Worm (Caenorhabditis elegans) whole organism, L4 larva: Measurements from ENCODE around the gene C31C9.6.

Experiments
- F26F4.8 ChIP-seq: fragments of 200-800 bp; sonication (Bioruptor generic); conservative IDR thresholded peaks from 2 replicates; pipeline ENCODE4 v1.3.6; 2022; ENCODE audit warnings: missing genetic modification characterization, missing compliant biosample characterization
- F49E8.2 ChIP-seq: sonication (generic microtip); optimal IDR thresholded peaks from 2 replicates; lab custom pipeline; 2016; ENCODE audit warnings: missing compliant biosample characterization, mild to moderate bottlenecking, missing genetic modification characterization, borderline replicate concordance
- R02D3.7 ChIP-seq: fragments of 150-350 bp; sonication (generic microtip); optimal IDR thresholded peaks from 3 replicates; lab custom pipeline; 2014; ENCODE audit warnings: missing biosample characterization, missing genetic modification characterization
- T20F7.1 ChIP-seq: fragments of 200-800 bp; sonication (Bioruptor generic); optimal IDR thresholded peaks from 2 replicates; lab custom pipeline; 2018; ENCODE audit warnings: mild to moderate bottlenecking, missing genetic modification characterization, missing compliant biosample characterization
- T26A8.4 ChIP-seq: fragments of 200-800 bp; sonication (Bioruptor generic); IDR thresholded peaks from 2 replicates; pipeline ENCODE4 v1.3.6; 2022; ENCODE audit warnings: missing genetic modification characterization, missing compliant biosample characterization
- Y105C5A.15 ChIP-seq: fragments of 200-800 bp; sonication (Bioruptor generic); IDR thresholded peaks from 2 replicates; pipeline ENCODE4 v1.3.6; 2022; ENCODE audit warnings: missing genetic modification characterization, missing compliant biosample characterization
- Y5F2A.4 ChIP-seq: fragments of 200-800 bp; sonication (Bioruptor generic); optimal IDR thresholded peaks from 2 replicates; lab custom pipeline; 2018; ENCODE audit warnings: mild to moderate bottlenecking, missing genetic modification characterization, missing compliant biosample characterization
- aha-1 ChIP-seq: fragments of 150-350 bp; peaks from one replicate; lab custom pipeline; 2014; ENCODE audit warnings: missing biosample characterization, missing genetic modification characterization
- ceh-28 ChIP-seq: fragments of 150-350 bp; optimal IDR thresholded peaks from 2 replicates; lab custom pipeline; 2014; ENCODE audit warnings: missing biosample characterization, missing genetic modification reagents, missing genetic modification characterization
- cey-2 ChIP-seq: sonication (generic microtip); optimal IDR thresholded peaks from 3 replicates; lab custom pipeline; 2017; ENCODE audit warnings: missing genetic modification characterization, mild to moderate bottlenecking, missing compliant biosample characterization, antibody characterized with exemption, borderline replicate concordance; ENCODE audit not compliant: insufficient read depth
- ctbp-1 ChIP-seq: fragments of 200-800 bp; sonication (Bioruptor generic); IDR thresholded peaks from 2 replicates; pipeline ENCODE4 v1.3.6; 2022; ENCODE audit warnings: missing genetic modification reagents, missing genetic modification characterization, missing compliant biosample characterization
- daf-16 ChIP-seq, 3 experiments: sonication (generic microtip); optimal IDR thresholded peaks; 2 replicates each; lab custom pipeline; 2016 to 2017; ENCODE audit warnings: missing genetic modification characterization in 3 of 3, missing genetic modification reagents in 3 of 3, mild to moderate bottlenecking in 2 of 3, missing compliant biosample characterization in 2 of 3, missing biosample characterization in 1 of 3, moderate library complexity in 1 of 3
- dmd-6 ChIP-seq: fragments of 200-800 bp; sonication (Bioruptor generic); IDR thresholded peaks from 2 replicates; pipeline ENCODE4 v1.3.6; 2022; ENCODE audit warnings: missing genetic modification reagents, missing genetic modification characterization, missing compliant biosample characterization
- dpl-1 ChIP-seq: fragments of 150-350 bp; optimal IDR thresholded peaks from 2 replicates; lab custom pipeline; 2014; ENCODE audit warnings: missing biosample characterization, missing genetic modification reagents, missing genetic modification characterization
- duxl-1 ChIP-seq: sonication (generic microtip); optimal IDR thresholded peaks from 2 replicates; lab custom pipeline; 2016; ENCODE audit warnings: mild to moderate bottlenecking, missing genetic modification characterization, moderate library complexity, missing compliant biosample characterization; ENCODE audit not compliant: poor library complexity
- dve-1 ChIP-seq: sonication (generic microtip); optimal IDR thresholded peaks from 2 replicates; lab custom pipeline; 2017; ENCODE audit warnings: antibody characterized with exemption, mild to moderate bottlenecking, missing genetic modification characterization, missing compliant biosample characterization; ENCODE audit not compliant: insufficient read depth
- egl-43 ChIP-seq: fragments of 200-800 bp; sonication (Bioruptor generic); IDR thresholded peaks from 2 replicates; pipeline ENCODE4 v1.3.6; 2022; ENCODE audit warnings: missing genetic modification reagents, missing genetic modification characterization, missing compliant biosample characterization
- fos-1 ChIP-seq: fragments of 150-350 bp; optimal IDR thresholded peaks from 2 replicates; lab custom pipeline; 2014; ENCODE audit warnings: missing biosample characterization, missing genetic modification characterization
- gei-8 ChIP-seq: fragments of 200-800 bp; sonication (Bioruptor generic); optimal IDR thresholded peaks from 2 replicates; lab custom pipeline; 2018; ENCODE audit warnings: mild to moderate bottlenecking, missing genetic modification characterization, missing compliant biosample characterization
- hlh-11 ChIP-seq: fragments of 200-800 bp; sonication (Bioruptor generic); optimal IDR thresholded peaks from 2 replicates; lab custom pipeline; 2018; ENCODE audit warnings: mild to moderate bottlenecking, missing genetic modification characterization, missing compliant biosample characterization
- hlh-30 ChIP-seq: sonication (generic microtip); optimal IDR thresholded peaks from 2 replicates; lab custom pipeline; 2017; ENCODE audit warnings: antibody characterized with exemption, mild to moderate bottlenecking, missing genetic modification characterization, missing compliant biosample characterization; ENCODE audit not compliant: insufficient read depth
- hmg-1.1 ChIP-seq: fragments of 200-800 bp; sonication (Bioruptor generic); IDR thresholded peaks from 2 replicates; pipeline ENCODE4 v1.3.6; 2022; ENCODE audit warnings: missing genetic modification reagents, missing genetic modification characterization, missing compliant biosample characterization
- lin-13 ChIP-seq: fragments of 150-350 bp; optimal IDR thresholded peaks from 2 replicates; lab custom pipeline; 2014; ENCODE audit warnings: missing biosample characterization, missing genetic modification reagents, missing genetic modification characterization
- lin-39 ChIP-seq: fragments of 150-350 bp; optimal IDR thresholded peaks from 2 replicates; lab custom pipeline; 2014; ENCODE audit warnings: missing biosample characterization, missing genetic modification reagents, missing genetic modification characterization
- lsy-2 ChIP-seq, 2 experiments: fragments of 150-350 bp in 1 of 2; sonication (generic microtip) in 1 of 2; optimal IDR thresholded peaks; 2 replicates each; lab custom pipeline; 2014 to 2017; ENCODE audit warnings: missing biosample characterization in 2 of 2, missing genetic modification characterization in 2 of 2
- madf-9 ChIP-seq: fragments of 200-800 bp; sonication (Bioruptor generic); conservative IDR thresholded peaks from 2 replicates; pipeline ENCODE4 v1.3.6; 2022; ENCODE audit warnings: missing genetic modification reagents, missing genetic modification characterization, missing compliant biosample characterization
- mdl-1 ChIP-seq, 2 experiments: fragments of 150-350 bp in 1 of 2; sonication (generic microtip) in 1 of 2; optimal IDR thresholded peaks; 2 replicates each; lab custom pipeline; 2014 to 2017; ENCODE audit warnings: missing biosample characterization in 2 of 2, missing genetic modification characterization in 2 of 2
- mep-1 ChIP-seq: fragments of 150-350 bp; sonication (generic microtip); optimal IDR thresholded peaks from 3 replicates; lab custom pipeline; 2014; ENCODE audit warnings: missing biosample characterization, missing genetic modification characterization
- nhr-102 ChIP-seq: sonication (generic microtip); optimal IDR thresholded peaks from 2 replicates; lab custom pipeline; 2016; ENCODE audit warnings: mild to moderate bottlenecking, missing genetic modification characterization, moderate library complexity, missing compliant biosample characterization
- nhr-111 ChIP-seq: fragments of 200-800 bp; sonication (Bioruptor generic); optimal IDR thresholded peaks from 2 replicates; lab custom pipeline; 2018; ENCODE audit warnings: mild to moderate bottlenecking, missing genetic modification characterization, missing compliant biosample characterization
- nhr-237 ChIP-seq: sonication (generic microtip); optimal IDR thresholded peaks from 2 replicates; lab custom pipeline; 2017; ENCODE audit warnings: missing biosample characterization, missing genetic modification characterization
- nhr-28 ChIP-seq: fragments of 150-350 bp; optimal IDR thresholded peaks from 2 replicates; lab custom pipeline; 2014; ENCODE audit warnings: missing biosample characterization, missing genetic modification characterization
- nhr-48 ChIP-seq: sonication (generic microtip); optimal IDR thresholded peaks from 2 replicates; lab custom pipeline; 2016; ENCODE audit warnings: mild to moderate bottlenecking, missing genetic modification characterization, missing compliant biosample characterization
- nhr-77 ChIP-seq: fragments of 150-350 bp; optimal IDR thresholded peaks from 2 replicates; lab custom pipeline; 2014; ENCODE audit warnings: missing biosample characterization, missing genetic modification characterization
- php-3 ChIP-seq: fragments of 200-800 bp; sonication (Bioruptor generic); IDR thresholded peaks from 2 replicates; pipeline ENCODE4 v1.3.6; 2022; ENCODE audit warnings: missing genetic modification reagents, missing genetic modification characterization, missing compliant biosample characterization
- saeg-2 ChIP-seq: fragments of 200-800 bp; sonication (Bioruptor generic); IDR thresholded peaks from 2 replicates; pipeline ENCODE4 v1.3.6; 2022; ENCODE audit warnings: missing genetic modification reagents, missing genetic modification characterization, missing compliant biosample characterization
- skn-1 ChIP-seq: fragments of 150-350 bp; optimal IDR thresholded peaks from 2 replicates; lab custom pipeline; 2014; ENCODE audit warnings: missing biosample characterization, missing genetic modification characterization
- tra-1 ChIP-seq: fragments of 200-800 bp; sonication (Bioruptor generic); IDR thresholded peaks from 2 replicates; pipeline ENCODE4 v1.3.6; 2022; ENCODE audit warnings: missing genetic modification reagents, missing genetic modification characterization, missing compliant biosample characterization
- vab-7 ChIP-seq: fragments of 200-800 bp; sonication (Bioruptor generic); IDR thresholded peaks from 2 replicates; pipeline ENCODE4 v1.3.6; 2022; ENCODE audit warnings: missing genetic modification reagents, missing genetic modification characterization, missing compliant biosample characterization
- zfp-2 ChIP-seq: sonication (generic microtip); optimal IDR thresholded peaks from 2 replicates; lab custom pipeline; 2016; ENCODE audit warnings: mild to moderate bottlenecking, missing genetic modification characterization, missing compliant biosample characterization
- ztf-7 ChIP-seq: fragments of 150-350 bp; optimal IDR thresholded peaks from 2 replicates; lab custom pipeline; 2014; ENCODE audit warnings: missing biosample characterization, missing genetic modification characterization

Gene C31C9.6

ce11 chrII:13664416-13664815, 2.5 kb upstream of the C31C9.6 start:
- no peak for TF ChIP-seq R02D3.7 (tag; lab: Kevin White, UChicago)
- TF ChIP-seq php-3 (GFP tag; lab: Robert Waterston, UW), result 0 out of 2 replicates have a peak, but pooled peaks have one; percentile 45
- TF ChIP-seq aha-1 (tag; lab: Kevin White, UChicago), result peak; percentile 82
- TF ChIP-seq gei-8 (GFP tag; lab: Kevin White, UChicago), result no peak
- TF ChIP-seq madf-9 (GFP tag; lab: Robert Waterston, UW), result no peak
- peak; percentile 66 for TF ChIP-seq hlh-11 (tag; lab: Kevin White, UChicago)
- TF ChIP-seq egl-43, result no peak
- TF ChIP-seq nhr-28 (tag; lab: Kevin White, UChicago), result peak; percentile 74
- peak; percentile 56 for TF ChIP-seq nhr-77 (tag; lab: Kevin White, UChicago)
- no peak for TF ChIP-seq ceh-28
- TF ChIP-seq hlh-30 (tag; lab: Kevin White, UChicago), result peak; percentile 36
- TF ChIP-seq dpl-1 (GFP tag; lab: Kevin White, UChicago), result no peak
- peak; percentile 76 for TF ChIP-seq dmd-6 (GFP tag; lab: Robert Waterston, UW)
- TF ChIP-seq dve-1 (tag; lab: Kevin White, UChicago), result peak; percentile 82
- no peak for TF ChIP-seq F26F4.8 (GFP tag; lab: Robert Waterston, UW)
- TF ChIP-seq T26A8.4 (GFP tag; lab: Robert Waterston, UW), result no peak
- TF ChIP-seq zfp-2 (tag; lab: Kevin White, UChicago), result no peak
- peak in 1 of 2 experiments; percentile 40 for TF ChIP-seq mdl-1 (tag; optimal IDR thresholded peaks at IDR 0.05; lab: Kevin White, UChicago)
- TF ChIP-seq ztf-7, result peak; percentile 15
- peak; percentile 45 for TF ChIP-seq T20F7.1
- TF ChIP-seq Y5F2A.4 (GFP tag; lab: Kevin White, UChicago), result no peak
- no peak for TF ChIP-seq nhr-237 (tag; lab: Kevin White, UChicago)
- TF ChIP-seq nhr-48 (tag; lab: Kevin White, UChicago), result peak; percentile 60
- TF ChIP-seq cey-2 (tag; lab: Kevin White, UChicago), result no peak
- TF ChIP-seq duxl-1, result no peak
- no peak for TF ChIP-seq fos-1 (tag; lab: Kevin White, UChicago)
- TF ChIP-seq saeg-2 (GFP tag; lab: Robert Waterston, UW), result no peak
- no peak for TF ChIP-seq lin-39 (tag; lab: Kevin White, UChicago)
- TF ChIP-seq daf-16 (GFP tag; optimal IDR thresholded peaks at IDR 0.05; lab: Kevin White, UChicago), result no peak
- TF ChIP-seq daf-16 (tag; optimal IDR thresholded peaks at IDR 0.05; lab: Kevin White, UChicago), result peak; percentile 54
- TF ChIP-seq lin-13 (GFP tag; lab: Kevin White, UChicago), result no peak
- TF ChIP-seq tra-1 (GFP tag; lab: Robert Waterston, UW), result no peak
- no peak for TF ChIP-seq hmg-1.1 (GFP tag; lab: Robert Waterston, UW)
- TF ChIP-seq lsy-2 (tag; optimal IDR thresholded peaks at IDR 0.05; lab: Kevin White, UChicago), result peak in 1 of 2 experiments; percentile 79
- no peak for TF ChIP-seq skn-1 (tag; lab: Kevin White, UChicago)
- no peak for TF ChIP-seq mep-1
- no peak for TF ChIP-seq nhr-111 (GFP tag; lab: Kevin White, UChicago)
- no peak for TF ChIP-seq Y105C5A.15 (GFP tag; lab: Robert Waterston, UW)
- no peak for TF ChIP-seq nhr-102
- no peak for TF ChIP-seq F49E8.2 (tag; lab: Kevin White, UChicago)
- TF ChIP-seq ctbp-1 (GFP tag; lab: Robert Waterston, UW), result no peak
- TF ChIP-seq vab-7 (GFP tag; lab: Robert Waterston, UW), result no peak
